Worm (Caenorhabditis elegans) whole organism, young adult: ENCODE measurements around the gene cdk-11.1.

Source experiments
- F22D6.2 ChIP-seq: sonication (generic microtip); optimal IDR thresholded peaks from 2 replicates; lab custom pipeline; 2016; ENCODE audit warnings: mild to moderate bottlenecking, missing genetic modification characterization, missing compliant biosample characterization
- F39B2.1 ChIP-seq: fragments of 200-800 bp; sonication (Bioruptor generic); IDR thresholded peaks from 2 replicates; pipeline ENCODE4 v1.3.6; 2022; ENCODE audit warnings: missing genetic modification reagents, missing genetic modification characterization, missing compliant biosample characterization
- F49E8.2 ChIP-seq: sonication (generic microtip); optimal IDR thresholded peaks from 3 replicates; lab custom pipeline; 2017; ENCODE audit warnings: missing genetic modification characterization, mild to moderate bottlenecking, missing compliant biosample characterization, antibody characterized with exemption, moderate library complexity; ENCODE audit not compliant: insufficient read depth
- K12H6.12 ChIP-seq: fragments of 200-800 bp; sonication (Bioruptor generic); optimal IDR thresholded peaks from 2 replicates; lab custom pipeline; 2018; ENCODE audit warnings: mild to moderate bottlenecking, missing genetic modification characterization, missing compliant biosample characterization
- ama-1 ChIP-seq, 3 experiments: fragments of 150-350 bp in 1 of 3; sonication (generic microtip) in 2 of 3; optimal IDR thresholded peaks; 2 replicates each; lab custom pipeline; 2014 to 2018; ENCODE audit warnings: missing biosample characterization in 2 of 3, missing genetic modification characterization in 2 of 3, missing genetic modification reagents in 2 of 3
- athp-1 ChIP-seq: sonication (generic microtip); optimal IDR thresholded peaks from 2 replicates; lab custom pipeline; 2017; ENCODE audit warnings: mild to moderate bottlenecking, missing genetic modification characterization, missing compliant biosample characterization
- attf-5 ChIP-seq: fragments of 200-800 bp; sonication (Bioruptor generic); optimal IDR thresholded peaks from 2 replicates; lab custom pipeline; 2018; ENCODE audit warnings: mild to moderate bottlenecking, missing genetic modification characterization, missing compliant biosample characterization
- bed-1 ChIP-seq: fragments of 200-800 bp; sonication (Bioruptor generic); IDR thresholded peaks from 2 replicates; pipeline ENCODE4 v1.3.6; 2022; ENCODE audit warnings: missing genetic modification reagents, missing genetic modification characterization, missing compliant biosample characterization
- cebp-1 ChIP-seq, 2 experiments: fragments of 200-800 bp in 1 of 2; sonication (Bioruptor generic) in 1 of 2; sonication (generic microtip) in 1 of 2; IDR thresholded peaks in 1 of 2; optimal IDR thresholded peaks in 1 of 2; 2 replicates each; pipeline versions ENCODE4 v1.3.6 to Lab custom; 2017 to 2022; ENCODE audit warnings: missing compliant biosample characterization in 2 of 2, missing genetic modification characterization in 2 of 2, mild to moderate bottlenecking in 1 of 2, missing genetic modification reagents in 1 of 2, moderate library complexity in 1 of 2
- ceh-100 ChIP-seq: fragments of 200-800 bp; sonication (Bioruptor generic); IDR thresholded peaks from 2 replicates; pipeline ENCODE4 v1.3.6; 2022; ENCODE audit warnings: missing genetic modification reagents, missing genetic modification characterization, missing compliant biosample characterization
- ceh-40 ChIP-seq: fragments of 200-800 bp; sonication (Bioruptor generic); IDR thresholded peaks from 2 replicates; pipeline ENCODE4 v1.3.6; 2022; ENCODE audit warnings: missing genetic modification characterization, missing compliant biosample characterization
- ceh-79 ChIP-seq: sonication (generic microtip); optimal IDR thresholded peaks from 2 replicates; lab custom pipeline; 2017; ENCODE audit warnings: mild to moderate bottlenecking, missing genetic modification characterization, missing compliant biosample characterization
- dpl-1 ChIP-seq: fragments of 150-350 bp; optimal IDR thresholded peaks from 2 replicates; lab custom pipeline; 2014; ENCODE audit warnings: missing biosample characterization, missing genetic modification reagents, missing genetic modification characterization
- egrh-3 ChIP-seq: fragments of 200-800 bp; sonication (Bioruptor generic); IDR thresholded peaks from 2 replicates; pipeline ENCODE4 v1.3.6; 2022; ENCODE audit warnings: missing genetic modification reagents, missing genetic modification characterization, missing compliant biosample characterization
- hmg-1.2 ChIP-seq: fragments of 200-800 bp; sonication (Bioruptor generic); IDR thresholded peaks from 2 replicates; pipeline ENCODE4 v1.3.6; 2022; ENCODE audit warnings: missing genetic modification reagents, missing genetic modification characterization, missing compliant biosample characterization
- hmg-20 ChIP-seq: fragments of 200-800 bp; sonication (Bioruptor generic); IDR thresholded peaks from 2 replicates; pipeline ENCODE4 v1.3.6; 2022; ENCODE audit warnings: missing genetic modification reagents, missing genetic modification characterization, missing compliant biosample characterization
- hrde-1 ChIP-seq: sonication (generic microtip); optimal IDR thresholded peaks from 2 replicates; lab custom pipeline; 2016; ENCODE audit warnings: missing genetic modification characterization, mild to moderate bottlenecking, missing compliant biosample characterization, moderate library complexity, missing genotype, missing genetic modification reagents, borderline replicate concordance
- let-526 ChIP-seq: fragments of 200-800 bp; sonication (Bioruptor generic); IDR thresholded peaks from 2 replicates; pipeline ENCODE4 v1.3.6; 2022; ENCODE audit warnings: missing genetic modification reagents, missing genetic modification characterization, missing compliant biosample characterization
- lin-26 ChIP-seq: fragments of 200-800 bp; sonication (Bioruptor generic); IDR thresholded peaks from 2 replicates; pipeline ENCODE4 v1.3.6; 2022; ENCODE audit warnings: missing genetic modification reagents, missing genetic modification characterization, missing compliant biosample characterization
- lsy-27 ChIP-seq: sonication (generic microtip); optimal IDR thresholded peaks from 2 replicates; lab custom pipeline; 2017; ENCODE audit warnings: missing genetic modification characterization, mild to moderate bottlenecking, missing compliant biosample characterization, antibody characterized with exemption, missing genotype, borderline replicate concordance; ENCODE audit not compliant: insufficient read depth
- madf-6 ChIP-seq: fragments of 200-800 bp; sonication (Bioruptor generic); IDR thresholded peaks from 2 replicates; pipeline ENCODE4 v1.3.6; 2022; ENCODE audit warnings: missing genetic modification reagents, missing genetic modification characterization, missing compliant biosample characterization
- mcd-1 ChIP-seq: fragments of 200-800 bp; sonication (Bioruptor generic); IDR thresholded peaks from 2 replicates; pipeline ENCODE4 v1.3.6; 2022; ENCODE audit warnings: missing genetic modification reagents, missing genetic modification characterization, missing compliant biosample characterization
- mxl-1 ChIP-seq: sonication (generic microtip); optimal IDR thresholded peaks from 2 replicates; lab custom pipeline; 2016; ENCODE audit warnings: missing genetic modification characterization, missing compliant biosample characterization
- nhr-80 ChIP-seq: sonication (generic microtip); optimal IDR thresholded peaks from 2 replicates; lab custom pipeline; 2016; ENCODE audit warnings: missing genetic modification characterization, missing compliant biosample characterization
- pbrm-1 ChIP-seq: fragments of 200-800 bp; sonication (Bioruptor generic); IDR thresholded peaks from 2 replicates; pipeline ENCODE4 v1.3.6; 2022; ENCODE audit warnings: missing genetic modification reagents, missing genetic modification characterization, missing compliant biosample characterization
- rcor-1 ChIP-seq: fragments of 200-800 bp; sonication (Bioruptor generic); IDR thresholded peaks from 2 replicates; pipeline ENCODE4 v1.3.6; 2022; ENCODE audit warnings: missing genetic modification reagents, missing genetic modification characterization, missing compliant biosample characterization
- rec-8 ChIP-seq, 2 experiments: sonication (generic microtip); optimal IDR thresholded peaks; 2 replicates each; lab custom pipeline; 2016; ENCODE audit warnings: mild to moderate bottlenecking in 2 of 2, missing genetic modification characterization in 2 of 2, missing genetic modification reagents in 2 of 2, missing genotype in 2 of 2, missing biosample characterization in 1 of 2, missing compliant biosample characterization in 1 of 2, moderate library complexity in 1 of 2
- sdz-38 ChIP-seq: sonication (generic microtip); optimal IDR thresholded peaks from 2 replicates; lab custom pipeline; 2016; ENCODE audit warnings: missing genotype, missing genetic modification characterization, missing compliant biosample characterization
- sea-2 ChIP-seq: fragments of 200-800 bp; sonication (Bioruptor generic); IDR thresholded peaks from 2 replicates; pipeline ENCODE4 v1.3.6; 2022; ENCODE audit warnings: missing genetic modification characterization, missing compliant biosample characterization
- snpc-1.1 ChIP-seq: sonication (generic microtip); optimal IDR thresholded peaks from 2 replicates; lab custom pipeline; 2017; ENCODE audit warnings: missing genetic modification characterization, mild to moderate bottlenecking, missing compliant biosample characterization, antibody characterized with exemption, moderate library complexity, missing genotype, missing genetic modification reagents; ENCODE audit not compliant: insufficient read depth
- snpc-1.3 ChIP-seq: sonication (generic microtip); optimal IDR thresholded peaks from 2 replicates; lab custom pipeline; 2017; ENCODE audit warnings: missing genetic modification characterization, mild to moderate bottlenecking, missing compliant biosample characterization, antibody characterized with exemption, moderate library complexity, missing genotype, missing genetic modification reagents; ENCODE audit not compliant: insufficient read depth
- snpc-3.4 ChIP-seq: sonication (generic microtip); optimal IDR thresholded peaks from 2 replicates; lab custom pipeline; 2017; ENCODE audit warnings: missing genetic modification characterization, mild to moderate bottlenecking, missing compliant biosample characterization, antibody characterized with exemption, moderate library complexity, missing genotype, missing genetic modification reagents
- snpc-4 ChIP-seq, 5 experiments: fragments of 150-350 bp in 1 of 5; sonication (generic microtip) in 4 of 5; optimal IDR thresholded peaks; 2 replicates each; lab custom pipeline; 2014 to 2018; ENCODE audit warnings: missing genetic modification characterization in 5 of 5, missing biosample characterization in 3 of 5, antibody characterized with exemption in 2 of 5, mild to moderate bottlenecking in 2 of 5, missing compliant biosample characterization in 2 of 5, missing genotype in 2 of 5, moderate library complexity in 2 of 5, missing genetic modification reagents in 1 of 5
- tbp1 ChIP-seq: fragments of 200-800 bp; sonication (Bioruptor generic); optimal IDR thresholded peaks from 2 replicates; lab custom pipeline; 2018; ENCODE audit warnings: mild to moderate bottlenecking, missing genetic modification characterization, missing compliant biosample characterization
- tbx-9 ChIP-seq: sonication (generic microtip); optimal IDR thresholded peaks from 2 replicates; lab custom pipeline; 2016; ENCODE audit warnings: borderline replicate concordance, missing genetic modification characterization, inconsistent platforms, missing compliant biosample characterization
- ztf-18 ChIP-seq: sonication (generic microtip); optimal IDR thresholded peaks from 2 replicates; lab custom pipeline; 2016; ENCODE audit warnings: missing genotype, mild to moderate bottlenecking, missing genetic modification characterization, missing compliant biosample characterization
- ztf-25 ChIP-seq: fragments of 200-800 bp; sonication (Bioruptor generic); IDR thresholded peaks from 2 replicates; pipeline ENCODE4 v1.3.6; 2022; ENCODE audit warnings: missing genetic modification reagents, missing genetic modification characterization, missing compliant biosample characterization
- ztf-6 ChIP-seq: fragments of 200-800 bp; sonication (Bioruptor generic); IDR thresholded peaks from 2 replicates; pipeline ENCODE4 v1.3.6; 2022; ENCODE audit warnings: missing genetic modification reagents, missing genetic modification characterization, missing compliant biosample characterization

The cdk-11.1 gene

DNA sequence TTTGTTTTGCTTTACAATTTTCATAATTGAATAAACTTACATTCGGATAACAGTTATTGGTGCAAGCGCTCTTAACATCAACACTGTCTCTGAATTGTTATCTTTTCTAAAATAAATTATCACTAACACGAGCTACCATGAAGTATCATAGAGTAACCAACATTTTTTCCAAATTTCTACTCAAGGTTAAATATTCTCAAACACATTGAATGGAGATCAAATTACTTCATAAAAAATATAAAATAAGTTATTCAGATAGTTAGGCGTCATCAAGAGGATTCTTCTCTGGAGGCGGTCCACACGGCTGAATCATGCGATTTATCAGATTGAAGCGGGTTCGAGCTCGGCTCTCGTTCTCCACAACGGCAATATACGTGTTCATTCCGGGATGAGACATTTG lies 629 bp upstream of the cdk-11.1 start, which contains the start of gene B0495.5:
Gene B0495.5, minus strand, starts transcription at position 101 of the 400 bp plus-strand sequence.
- TF ChIP-seq ama-1 (optimal IDR thresholded peaks at IDR 0.05; lab: Kevin White, UChicago) (no peak), ama-1 (GFP tag; optimal IDR thresholded peaks at IDR 0.05; lab: Kevin White, UChicago) (no peak), tbx-9 (tag; lab: Kevin White, UChicago) (no peak), athp-1 (tag; lab: Kevin White, UChicago) (no peak)

DNA sequence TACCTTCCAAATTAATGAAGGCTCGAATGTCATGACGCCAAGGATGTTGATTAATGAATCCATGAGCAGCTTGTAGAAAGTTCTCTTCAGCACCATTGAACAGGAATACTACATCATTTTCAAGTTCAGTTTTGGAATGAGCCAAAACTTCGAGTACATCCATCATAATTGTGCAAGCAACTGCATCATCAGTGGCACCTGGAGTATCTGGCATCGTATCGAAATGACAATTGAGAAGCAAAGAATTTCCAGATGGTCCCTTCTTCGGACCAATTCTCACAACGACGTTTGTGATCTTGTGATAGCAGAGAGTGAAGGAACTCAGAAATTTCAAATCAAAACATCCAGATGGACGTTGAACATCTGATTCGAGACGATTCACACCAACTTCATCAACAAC lies 5.4 kb downstream of the cdk-11.1 start:
- TF ChIP-seq snpc-3.4 (tag; lab: Kevin White, UChicago) (no peak), sdz-38 (tag; lab: Kevin White, UChicago) (no peak), athp-1 (tag; lab: Kevin White, UChicago) (no peak), hmg-20 (GFP tag; lab: Robert Waterston, UW) (no peak), dpl-1 (GFP tag; lab: Kevin White, UChicago) (no peak), F22D6.2 (no peak), snpc-1.3 (tag; lab: Kevin White, UChicago) (no peak), bed-1 (GFP tag; lab: Robert Waterston, UW) (no peak), pbrm-1 (GFP tag; lab: Robert Waterston, UW) (no peak)

DNA sequence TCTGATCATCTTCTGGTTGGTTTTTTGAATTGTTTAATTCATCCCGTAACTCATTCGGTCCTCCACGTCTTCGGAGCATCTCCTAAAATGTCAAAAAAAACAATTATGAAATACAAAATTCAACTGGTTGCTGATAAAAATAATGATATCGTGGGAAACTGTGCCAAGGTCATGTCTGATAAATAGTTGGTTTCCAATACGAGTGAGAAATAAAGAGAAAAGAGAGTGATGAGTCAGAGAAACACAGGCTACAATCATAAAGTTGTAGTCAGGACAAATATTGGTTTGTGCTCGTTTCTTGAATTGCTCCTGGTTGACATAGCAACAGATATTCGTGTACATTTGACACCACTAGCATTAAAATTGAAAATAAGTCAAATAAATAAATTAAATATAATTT lies 6.1 kb downstream of the cdk-11.1 start, which contains the start of gene B0495.7:
Gene B0495.7, minus strand, starts transcription at position 82 of the 400 bp plus-strand sequence.
- no peak for TF ChIP-seq cebp-1 (GFP tag; IDR thresholded peaks at IDR 0.05; lab: Robert Waterston, UW)
- TF ChIP-seq cebp-1 (tag; optimal IDR thresholded peaks at IDR 0.05; lab: Kevin White, UChicago), result peak; percentile 46
- peak; percentile 73 for TF ChIP-seq nhr-80 (tag; lab: Kevin White, UChicago)
- TF ChIP-seq ceh-79 (tag; lab: Kevin White, UChicago), result no peak
- no peak for TF ChIP-seq F39B2.1 (GFP tag; lab: Robert Waterston, UW)

- TF ChIP-seq sea-2 (GFP tag; lab: Robert Waterston, UW) (no peak), hmg-20 (GFP tag; lab: Robert Waterston, UW) (no peak), rec-8 (tag; optimal IDR thresholded peaks at IDR 0.05; lab: Kevin White, UChicago) (no peak), ztf-6 (GFP tag; lab: Robert Waterston, UW) (no peak), let-526 (GFP tag; lab: Robert Waterston, UW) (no peak), lin-26 (GFP tag; lab: Robert Waterston, UW) (no peak), egrh-3 (GFP tag; lab: Robert Waterston, UW) (no peak), F39B2.1 (GFP tag; lab: Robert Waterston, UW) (no peak), ceh-40 (GFP tag; lab: Robert Waterston, UW) (no peak), mxl-1 (tag; lab: Kevin White, UChicago) (no peak), lsy-27 (no peak)
Observed at ce11 chrII:7707383-7707782, 8.3 kb downstream of the cdk-11.1 start, which contains the start of gene luc-7L. Gene luc-7L (minus strand): TSS chrII:7707483.

DNA sequence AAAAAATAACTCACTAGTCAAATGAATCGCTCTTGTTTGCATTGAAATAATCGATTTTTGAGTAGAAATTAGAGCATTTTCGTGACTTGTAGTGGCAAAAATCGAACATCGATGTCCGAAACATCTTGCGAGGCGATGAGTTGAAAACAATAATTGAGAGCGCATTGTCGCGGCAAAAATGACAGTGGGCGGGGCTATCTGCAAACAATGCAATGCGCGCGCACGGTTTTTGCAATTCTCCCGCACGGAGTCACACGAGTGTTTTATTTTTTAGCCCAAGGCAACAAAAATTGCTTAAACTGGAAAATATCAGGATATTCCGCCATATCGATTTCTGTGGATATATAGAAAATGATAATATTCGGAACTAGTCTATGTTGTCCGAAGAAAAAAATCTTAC lies 9.5 kb downstream of the cdk-11.1 start, which contains the start of gene B0495.9:
Gene B0495.9, minus strand, starts transcription at position 171 of the 400 bp plus-strand sequence.
- TF ChIP-seq K12H6.12 (tag; lab: Kevin White, UChicago), result peak; percentile 19
- peak; percentile 5 for TF ChIP-seq snpc-4 (GFP tag; optimal IDR thresholded peaks at IDR 0.05; lab: Kevin White, UChicago)
- TF ChIP-seq snpc-4 (tag; optimal IDR thresholded peaks at IDR 0.05; lab: Kevin White, UChicago), result no peak
- TF ChIP-seq snpc-1.1 (tag; lab: Kevin White, UChicago), result peak; percentile 4
- TF ChIP-seq ztf-25 (GFP tag; lab: Robert Waterston, UW), result 0 out of 2 replicates have a peak, but pooled peaks have one; percentile 45
- peak; percentile 60 for TF ChIP-seq attf-5 (GFP tag; lab: Kevin White, UChicago)
- peak; percentile 49 for TF ChIP-seq ztf-18 (tag; lab: Kevin White, UChicago)
- peak; percentile 66 for TF ChIP-seq madf-6 (GFP tag; lab: Robert Waterston, UW)
- TF ChIP-seq rec-8 (tag; optimal IDR thresholded peaks at IDR 0.05; lab: Kevin White, UChicago), result peak in 1 of 2 experiments; percentile 52
- peak; percentile 42 for TF ChIP-seq ceh-100 (GFP tag; lab: Robert Waterston, UW)
- TF ChIP-seq F49E8.2, result peak; percentile 32
- no peak for TF ChIP-seq ama-1 (optimal IDR thresholded peaks at IDR 0.05; lab: Kevin White, UChicago)
- peak in 1 of 2 experiments; percentile 45 for TF ChIP-seq ama-1 (GFP tag; optimal IDR thresholded peaks at IDR 0.05; lab: Kevin White, UChicago)
- TF ChIP-seq rcor-1 (GFP tag; lab: Robert Waterston, UW), result peak; percentile 28; the same call in 1 of the 2 replicates
- no peak for TF ChIP-seq hrde-1 (tag; lab: Kevin White, UChicago)
- TF ChIP-seq hmg-1.2 (GFP tag; lab: Robert Waterston, UW), result peak; percentile 39; the same call in 1 of the 2 replicates
- peak; percentile 36 for TF ChIP-seq tbp1
- TF ChIP-seq mcd-1 (GFP tag; lab: Robert Waterston, UW), result peak; percentile 63
